Worm (Caenorhabditis elegans) whole organism, young adult: ENCODE results near the gene oac-50.
A peak's percentile ranks its signal among the peaks of the same experiment; 100 is the strongest.

Experiments
- B0019.2 ChIP-seq: fragments of 200-800 bp; sonication (Bioruptor generic); conservative IDR thresholded peaks from 2 replicates; pipeline ENCODE4 v1.3.6; 2022; ENCODE audit warnings: missing genetic modification reagents, missing genetic modification characterization, missing compliant biosample characterization
- B0336.3 ChIP-seq: fragments of 200-800 bp; sonication (Bioruptor generic); IDR thresholded peaks from 2 replicates; pipeline ENCODE4 v1.3.6; 2022; ENCODE audit warnings: missing genetic modification characterization, missing compliant biosample characterization
- D2030.7 ChIP-seq: fragments of 200-800 bp; sonication (Bioruptor generic); IDR thresholded peaks from 2 replicates; pipeline ENCODE4 v1.3.6; 2022; ENCODE audit warnings: missing genetic modification reagents, missing genetic modification characterization, missing compliant biosample characterization
- F10E7.11 ChIP-seq: sonication (generic microtip); optimal IDR thresholded peaks from 2 replicates; lab custom pipeline; 2017; ENCODE audit warnings: mild to moderate bottlenecking, missing genetic modification characterization, moderate library complexity, missing compliant biosample characterization
- F49E8.2 ChIP-seq: sonication (generic microtip); optimal IDR thresholded peaks from 3 replicates; lab custom pipeline; 2017; ENCODE audit warnings: missing genetic modification characterization, mild to moderate bottlenecking, missing compliant biosample characterization, antibody characterized with exemption, moderate library complexity; ENCODE audit not compliant: insufficient read depth
- F57A8.1 ChIP-seq: fragments of 200-800 bp; sonication (Bioruptor generic); optimal IDR thresholded peaks from 2 replicates; lab custom pipeline; 2018; ENCODE audit warnings: mild to moderate bottlenecking, missing genetic modification characterization, moderate library complexity, missing compliant biosample characterization
- T26A5.8 ChIP-seq: sonication (generic microtip); optimal IDR thresholded peaks from 2 replicates; lab custom pipeline; 2016; ENCODE audit warnings: missing genetic modification characterization, missing compliant biosample characterization
- Y56A3A.18 ChIP-seq: fragments of 200-800 bp; sonication (Bioruptor generic); IDR thresholded peaks from 2 replicates; pipeline ENCODE4 v1.3.6; 2022; ENCODE audit warnings: missing genetic modification reagents, missing genetic modification characterization, missing compliant biosample characterization
- ama-1 ChIP-seq, 3 experiments: fragments of 150-350 bp in 1 of 3; sonication (generic microtip) in 2 of 3; optimal IDR thresholded peaks; 2 replicates each; lab custom pipeline; 2014 to 2018; ENCODE audit warnings: missing biosample characterization in 2 of 3, missing genetic modification characterization in 2 of 3, missing genetic modification reagents in 2 of 3
- aptf-3 ChIP-seq: fragments of 200-800 bp; sonication (Bioruptor generic); IDR thresholded peaks from 2 replicates; pipeline ENCODE4 v1.3.6; 2022; ENCODE audit warnings: missing genetic modification characterization, missing compliant biosample characterization
- attf-3 ChIP-seq: fragments of 200-800 bp; sonication (Bioruptor generic); conservative IDR thresholded peaks from 2 replicates; pipeline ENCODE4 v1.3.6; 2022; ENCODE audit warnings: missing genetic modification reagents, missing genetic modification characterization, missing compliant biosample characterization
- attf-5 ChIP-seq: fragments of 200-800 bp; sonication (Bioruptor generic); optimal IDR thresholded peaks from 2 replicates; lab custom pipeline; 2018; ENCODE audit warnings: mild to moderate bottlenecking, missing genetic modification characterization, missing compliant biosample characterization
- bed-2 ChIP-seq: fragments of 200-800 bp; sonication (Bioruptor generic); IDR thresholded peaks from 2 replicates; pipeline ENCODE4 v1.3.6; 2022; ENCODE audit warnings: missing genetic modification reagents, missing genetic modification characterization, missing compliant biosample characterization
- cebp-1 ChIP-seq, 2 experiments: fragments of 200-800 bp in 1 of 2; sonication (Bioruptor generic) in 1 of 2; sonication (generic microtip) in 1 of 2; IDR thresholded peaks in 1 of 2; optimal IDR thresholded peaks in 1 of 2; 2 replicates each; pipeline versions ENCODE4 v1.3.6 to Lab custom; 2017 to 2022; ENCODE audit warnings: missing compliant biosample characterization in 2 of 2, missing genetic modification characterization in 2 of 2, mild to moderate bottlenecking in 1 of 2, missing genetic modification reagents in 1 of 2, moderate library complexity in 1 of 2
- cebp-2 ChIP-seq: fragments of 200-800 bp; sonication (Bioruptor generic); IDR thresholded peaks from 2 replicates; pipeline ENCODE4 v1.3.6; 2022; ENCODE audit warnings: missing genetic modification characterization, missing compliant biosample characterization
- ceh-27 ChIP-seq: fragments of 200-800 bp; sonication (Bioruptor generic); optimal IDR thresholded peaks from 2 replicates; lab custom pipeline; 2018; ENCODE audit warnings: mild to moderate bottlenecking, missing genetic modification characterization, moderate library complexity, missing compliant biosample characterization
- ceh-79 ChIP-seq: sonication (generic microtip); optimal IDR thresholded peaks from 2 replicates; lab custom pipeline; 2017; ENCODE audit warnings: mild to moderate bottlenecking, missing genetic modification characterization, missing compliant biosample characterization
- ceh-91 ChIP-seq: fragments of 200-800 bp; sonication (Bioruptor generic); IDR thresholded peaks from 2 replicates; pipeline ENCODE4 v1.3.6; 2022; ENCODE audit warnings: missing genetic modification reagents, missing genetic modification characterization, missing compliant biosample characterization
- chd-7 ChIP-seq: sonication (generic microtip); optimal IDR thresholded peaks from 2 replicates; lab custom pipeline; 2016; ENCODE audit warnings: mild to moderate bottlenecking, missing genetic modification characterization, moderate library complexity, missing compliant biosample characterization
- dox-1 ChIP-seq: fragments of 200-800 bp; sonication (Bioruptor generic); IDR thresholded peaks from 2 replicates; pipeline ENCODE4 v1.3.6; 2022; ENCODE audit warnings: missing genetic modification reagents, missing genetic modification characterization, missing compliant biosample characterization
- egrh-3 ChIP-seq: fragments of 200-800 bp; sonication (Bioruptor generic); IDR thresholded peaks from 2 replicates; pipeline ENCODE4 v1.3.6; 2022; ENCODE audit warnings: missing genetic modification reagents, missing genetic modification characterization, missing compliant biosample characterization
- ekl-4 ChIP-seq: fragments of 200-800 bp; sonication (Bioruptor generic); IDR thresholded peaks from 2 replicates; pipeline ENCODE4 v1.3.6; 2022; ENCODE audit warnings: missing genetic modification reagents, missing genetic modification characterization, missing compliant biosample characterization
- ets-4 ChIP-seq: fragments of 200-800 bp; sonication (Bioruptor generic); optimal IDR thresholded peaks from 2 replicates; lab custom pipeline; 2018; ENCODE audit warnings: mild to moderate bottlenecking, missing genetic modification characterization, missing compliant biosample characterization
- hlh-12 ChIP-seq: sonication (generic microtip); optimal IDR thresholded peaks from 2 replicates; lab custom pipeline; 2016; ENCODE audit warnings: missing genetic modification characterization, missing compliant biosample characterization
- hlh-26 ChIP-seq: fragments of 200-800 bp; sonication (Bioruptor generic); conservative IDR thresholded peaks from 2 replicates; pipeline ENCODE4 v1.3.6; 2022; ENCODE audit warnings: missing genetic modification reagents, missing genetic modification characterization, missing compliant biosample characterization
- hmg-20 ChIP-seq: fragments of 200-800 bp; sonication (Bioruptor generic); IDR thresholded peaks from 2 replicates; pipeline ENCODE4 v1.3.6; 2022; ENCODE audit warnings: missing genetic modification reagents, missing genetic modification characterization, missing compliant biosample characterization
- hrde-1 ChIP-seq: sonication (generic microtip); optimal IDR thresholded peaks from 2 replicates; lab custom pipeline; 2016; ENCODE audit warnings: missing genetic modification characterization, mild to moderate bottlenecking, missing compliant biosample characterization, moderate library complexity, missing genotype, missing genetic modification reagents, borderline replicate concordance
- hsf-1 ChIP-seq: fragments of 200-800 bp; sonication (Bioruptor generic); IDR thresholded peaks from 2 replicates; pipeline ENCODE4 v1.3.6; 2022; ENCODE audit warnings: missing genetic modification reagents, missing genetic modification characterization, missing compliant biosample characterization
- lag-1 ChIP-seq: fragments of 200-800 bp; sonication (Bioruptor generic); IDR thresholded peaks from 2 replicates; pipeline ENCODE4 v1.3.6; 2022; ENCODE audit warnings: missing genetic modification reagents, missing genetic modification characterization, missing compliant biosample characterization
- lin-26 ChIP-seq: fragments of 200-800 bp; sonication (Bioruptor generic); IDR thresholded peaks from 2 replicates; pipeline ENCODE4 v1.3.6; 2022; ENCODE audit warnings: missing genetic modification reagents, missing genetic modification characterization, missing compliant biosample characterization
- lin-35 ChIP-seq, 3 experiments: fragments of 150-350 bp in 2 of 3; sonication (generic microtip) in 1 of 3; optimal IDR thresholded peaks; 2 replicates each; lab custom pipeline; 2014 to 2018; ENCODE audit warnings: missing biosample characterization in 3 of 3, missing genetic modification characterization in 3 of 3, missing genetic modification reagents in 3 of 3
- lin-54 ChIP-seq: fragments of 200-800 bp; sonication (Bioruptor generic); optimal IDR thresholded peaks from 2 replicates; lab custom pipeline; 2018; ENCODE audit warnings: mild to moderate bottlenecking, missing genetic modification characterization, missing compliant biosample characterization
- lir-1 ChIP-seq: fragments of 200-800 bp; sonication (Bioruptor generic); conservative IDR thresholded peaks from 2 replicates; pipeline ENCODE4 v1.3.6; 2022; ENCODE audit warnings: missing genetic modification reagents, missing genetic modification characterization, missing compliant biosample characterization
- madf-3 ChIP-seq: fragments of 200-800 bp; sonication (Bioruptor generic); IDR thresholded peaks from 2 replicates; pipeline ENCODE4 v1.3.6; 2022; ENCODE audit warnings: missing genetic modification reagents, missing genetic modification characterization, missing compliant biosample characterization
- mcd-1 ChIP-seq: fragments of 200-800 bp; sonication (Bioruptor generic); IDR thresholded peaks from 2 replicates; pipeline ENCODE4 v1.3.6; 2022; ENCODE audit warnings: missing genetic modification reagents, missing genetic modification characterization, missing compliant biosample characterization
- mes-4 ChIP-seq: sonication (generic microtip); optimal IDR thresholded peaks from 2 replicates; lab custom pipeline; 2016; ENCODE audit warnings: missing genotype, missing genetic modification characterization, missing compliant biosample characterization
- mxl-1 ChIP-seq: sonication (generic microtip); optimal IDR thresholded peaks from 2 replicates; lab custom pipeline; 2016; ENCODE audit warnings: missing genetic modification characterization, missing compliant biosample characterization
- nfya-1 ChIP-seq: sonication (generic microtip); optimal IDR thresholded peaks from 2 replicates; lab custom pipeline; 2017; ENCODE audit warnings: antibody characterized with exemption, missing compliant biosample characterization, missing genetic modification characterization, borderline replicate concordance; ENCODE audit not compliant: insufficient read depth
- nfyb-1 ChIP-seq: fragments of 200-800 bp; sonication (Bioruptor generic); IDR thresholded peaks from 2 replicates; pipeline ENCODE4 v1.3.6; 2022; ENCODE audit warnings: missing genetic modification reagents, missing genetic modification characterization, missing compliant biosample characterization
- nhr-179 ChIP-seq: sonication (generic microtip); optimal IDR thresholded peaks from 2 replicates; lab custom pipeline; 2016; ENCODE audit warnings: mild to moderate bottlenecking, missing genetic modification characterization, missing compliant biosample characterization
- repo-1 ChIP-seq: sonication (generic microtip); optimal IDR thresholded peaks from 2 replicates; lab custom pipeline; 2017; ENCODE audit warnings: mild to moderate bottlenecking, missing genetic modification characterization, missing compliant biosample characterization
- tbx-9 ChIP-seq: sonication (generic microtip); optimal IDR thresholded peaks from 2 replicates; lab custom pipeline; 2016; ENCODE audit warnings: borderline replicate concordance, missing genetic modification characterization, inconsistent platforms, missing compliant biosample characterization
- xnd-1 ChIP-seq: sonication (generic microtip); optimal IDR thresholded peaks from 2 replicates; lab custom pipeline; 2016; ENCODE audit warnings: missing genotype, missing genetic modification reagents, missing genetic modification characterization, missing compliant biosample characterization
- zfh-2 ChIP-seq: fragments of 200-800 bp; sonication (Bioruptor generic); conservative IDR thresholded peaks from 2 replicates; pipeline ENCODE4 v1.3.6; 2022; ENCODE audit warnings: missing genetic modification reagents, missing genetic modification characterization, missing compliant biosample characterization
- zim-3 ChIP-seq: sonication (generic microtip); optimal IDR thresholded peaks from 2 replicates; lab custom pipeline; 2017; ENCODE audit warnings: mild to moderate bottlenecking, missing genetic modification characterization, moderate library complexity, missing compliant biosample characterization
- ztf-18 ChIP-seq: sonication (generic microtip); optimal IDR thresholded peaks from 2 replicates; lab custom pipeline; 2016; ENCODE audit warnings: missing genotype, mild to moderate bottlenecking, missing genetic modification characterization, missing compliant biosample characterization
- ztf-22 ChIP-seq: fragments of 200-800 bp; sonication (Bioruptor generic); optimal IDR thresholded peaks from 2 replicates; lab custom pipeline; 2018; ENCODE audit warnings: mild to moderate bottlenecking, missing genetic modification characterization, moderate library complexity, missing compliant biosample characterization

The oac-50 gene

ce11 chrV:9097213-9097612 lies 23.9 kb upstream of the oac-50 start (continued):
- TF ChIP-seq ceh-79 (no peak), mxl-1 (tag; lab: Kevin White, UChicago) (no peak), nfyb-1 (GFP tag; lab: Robert Waterston, UW) (peak; percentile 28; the same call in 1 of the 2 replicates), dox-1 (GFP tag; lab: Robert Waterston, UW) (no peak), ztf-22 (GFP tag; lab: Kevin White, UChicago) (no peak), mes-4 (tag; lab: Kevin White, UChicago) (no peak), ekl-4 (GFP tag; lab: Robert Waterston, UW) (0 out of 2 replicates have a peak, but pooled peaks have one; percentile 27), repo-1 (no peak), cebp-2 (GFP tag; lab: Robert Waterston, UW) (no peak), hmg-20 (GFP tag; lab: Robert Waterston, UW) (no peak)

ce11 chrV:9096674-9097073 lies 23.3 kb upstream of the oac-50 start:
- TF ChIP-seq lin-54 (GFP tag; lab: Kevin White, UChicago) (no peak), egrh-3 (GFP tag; lab: Robert Waterston, UW) (no peak), mcd-1 (GFP tag; lab: Robert Waterston, UW) (no peak), lin-35 (GFP tag; optimal IDR thresholded peaks at IDR 0.05; lab: Kevin White, UChicago) (no peak), nfyb-1 (GFP tag; lab: Robert Waterston, UW) (peak; percentile 23; the same call in 1 of the 2 replicates), cebp-1 (GFP tag; IDR thresholded peaks at IDR 0.05; lab: Robert Waterston, UW) (no peak), cebp-1 (tag; optimal IDR thresholded peaks at IDR 0.05; lab: Kevin White, UChicago) (no peak), lag-1 (GFP tag; lab: Robert Waterston, UW) (no peak), lin-26 (GFP tag; lab: Robert Waterston, UW) (no peak), bed-2 (no peak), ets-4 (GFP tag; lab: Kevin White, UChicago) (no peak), mxl-1 (tag; lab: Kevin White, UChicago) (no peak), hlh-12 (tag; lab: Kevin White, UChicago) (no peak), ztf-18 (tag; lab: Kevin White, UChicago) (no peak), attf-3 (GFP tag; lab: Robert Waterston, UW) (no peak), B0019.2 (no peak), hrde-1 (no peak), madf-3 (GFP tag; lab: Robert Waterston, UW) (0 out of 2 replicates have a peak, but pooled peaks have one; percentile 38), F57A8.1 (GFP tag; lab: Kevin White, UChicago) (no peak), nfya-1 (no peak), xnd-1 (no peak), F49E8.2 (tag; lab: Kevin White, UChicago) (no peak), ceh-27 (GFP tag; lab: Kevin White, UChicago) (no peak), attf-5 (GFP tag; lab: Kevin White, UChicago) (no peak), hsf-1 (GFP tag; lab: Robert Waterston, UW) (no peak), ceh-91 (GFP tag; lab: Robert Waterston, UW) (no peak), D2030.7 (GFP tag; lab: Robert Waterston, UW) (no peak), B0336.3 (peak; percentile 12; the same call in 1 of the 2 replicates), ama-1 (optimal IDR thresholded peaks at IDR 0.05; lab: Kevin White, UChicago) (peak; percentile 61), ama-1 (GFP tag; optimal IDR thresholded peaks at IDR 0.05; lab: Kevin White, UChicago) (no peak), zim-3 (tag; lab: Kevin White, UChicago) (no peak), hlh-26 (no peak), T26A5.8 (tag; lab: Kevin White, UChicago) (no peak), zfh-2 (GFP tag; lab: Robert Waterston, UW) (no peak), lir-1 (GFP tag; lab: Robert Waterston, UW) (no peak), Y56A3A.18 (GFP tag; lab: Robert Waterston, UW) (no peak), tbx-9 (no peak), nhr-179 (no peak), aptf-3 (GFP tag; lab: Robert Waterston, UW) (no peak), chd-7 (no peak), F10E7.11 (tag; lab: Kevin White, UChicago) (no peak)
